Fruit fly (Drosophila melanogaster): ENCODE measurements around the gene Rhau.

The Rhau gene

dm6 chr2L:20794656-20795055, 36.9 kb upstream of the Rhau start:
- TF ChIP-seq Dll (optimal IDR thresholded peaks at IDR 0.05) (no peak), EcR (GFP tag; optimal IDR thresholded peaks at IDR 0.05) (no peak), psq (optimal IDR thresholded peaks at IDR 0.05) (no peak), usp (GFP tag; optimal IDR thresholded peaks at IDR 0.05) (no peak)

dm6 chr2L:20793881-20794280, 36.1 kb upstream of the Rhau start:
- TF ChIP-seq psq (optimal IDR thresholded peaks at IDR 0.05) (no peak), CG8478 (optimal IDR thresholded peaks at IDR 0.05) (no peak), Dll (optimal IDR thresholded peaks at IDR 0.05) (no peak), pan (optimal IDR thresholded peaks at IDR 0.05) (no peak), EcR (GFP tag; optimal IDR thresholded peaks at IDR 0.05) (no peak), usp (GFP tag; optimal IDR thresholded peaks at IDR 0.05) (no peak)

dm6 chr2L:20792988-20793544, 35.3 kb upstream of the Rhau start:
- no peak for TF ChIP-seq psq (optimal IDR thresholded peaks at IDR 0.05)

dm6 chr2L:20792521-20792920, 34.7 kb upstream of the Rhau start:
- TF ChIP-seq usp (GFP tag; optimal IDR thresholded peaks at IDR 0.05): no peak
- no peak for TF ChIP-seq psq (optimal IDR thresholded peaks at IDR 0.05)
- no peak for TF ChIP-seq pan (optimal IDR thresholded peaks at IDR 0.05)
- TF ChIP-seq Dll (optimal IDR thresholded peaks at IDR 0.05): no peak
- no peak for TF ChIP-seq EcR (GFP tag; optimal IDR thresholded peaks at IDR 0.05)
- no peak for TF ChIP-seq CG8478 (optimal IDR thresholded peaks at IDR 0.05)

DNA sequence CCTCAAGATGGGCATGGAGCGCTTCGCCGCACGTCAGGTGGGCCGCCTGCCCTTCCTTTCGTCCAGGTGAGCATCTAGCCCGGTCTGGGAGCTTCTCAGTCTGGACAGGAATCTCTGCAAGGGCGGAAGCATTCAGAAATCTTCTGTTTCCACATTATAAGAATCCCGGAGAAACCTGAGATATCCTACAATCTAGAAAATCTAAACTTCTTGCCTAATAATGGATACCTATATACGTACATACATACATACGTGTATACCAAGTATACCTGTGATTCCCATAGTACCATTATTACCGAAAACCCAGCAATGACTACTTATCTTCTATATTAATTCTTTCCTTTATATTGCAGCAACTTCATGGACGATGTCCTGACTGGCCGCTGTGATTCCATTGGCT, 30.3 kb upstream of the Rhau start:
- TF ChIP-seq EcR (GFP tag; optimal IDR thresholded peaks at IDR 0.05) (no peak), CG8478 (optimal IDR thresholded peaks at IDR 0.05) (no peak), psq (optimal IDR thresholded peaks at IDR 0.05) (no peak), Dll (optimal IDR thresholded peaks at IDR 0.05) (no peak), usp (GFP tag; optimal IDR thresholded peaks at IDR 0.05) (no peak)

DNA sequence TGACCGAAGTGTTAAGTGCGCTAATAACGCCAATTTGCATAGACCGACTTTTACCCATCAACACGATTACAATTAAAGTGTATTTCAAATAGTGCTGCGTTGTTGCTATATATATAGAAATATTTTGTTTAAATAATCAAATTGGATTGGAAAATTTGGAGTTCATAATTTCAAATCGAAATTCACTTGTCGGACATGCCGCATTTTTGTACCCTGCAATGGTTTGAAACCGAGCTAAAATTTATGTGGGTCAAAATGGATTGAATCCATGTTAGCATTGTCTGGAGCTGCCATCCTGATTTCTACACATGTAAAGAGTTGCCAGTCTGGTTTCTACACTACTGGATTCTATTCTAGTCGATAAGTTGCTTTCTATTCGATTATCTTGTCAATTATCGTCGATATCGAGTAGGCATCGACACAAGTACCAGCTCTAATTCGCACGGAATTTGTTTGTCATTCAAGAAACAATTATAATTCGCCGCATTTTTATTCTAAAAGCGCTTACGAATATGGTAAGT, 29.5 kb upstream of the Rhau start, which contains the start of gene Pomp:
TSS of gene Pomp (plus strand) at position 386 of the 521 bp plus-strand sequence.
- peak; percentile 24 for TF ChIP-seq psq (optimal IDR thresholded peaks at IDR 0.05)
- TF ChIP-seq pan (optimal IDR thresholded peaks at IDR 0.05): peak; percentile 78
- TF ChIP-seq Dll (optimal IDR thresholded peaks at IDR 0.05): no peak

DNA sequence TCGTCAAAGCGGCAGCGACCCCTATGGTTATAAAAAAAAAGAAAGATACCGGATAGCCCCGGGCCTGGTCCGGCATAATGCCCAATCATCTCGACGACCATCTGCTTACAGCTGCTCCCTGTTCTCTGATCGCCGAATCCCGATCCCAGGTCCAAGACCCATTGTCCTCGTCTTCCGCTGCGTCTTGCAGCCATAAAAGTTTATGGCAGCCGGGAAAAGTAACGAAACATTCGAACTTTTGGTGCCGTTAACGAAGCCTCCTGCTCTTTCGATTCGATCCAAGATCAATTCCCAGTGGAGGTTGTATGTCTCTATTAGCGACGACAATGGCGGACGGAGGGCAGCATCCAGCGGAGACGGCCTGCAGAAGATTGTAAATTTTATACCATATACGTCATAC, 27.5 kb upstream of the Rhau start:
- no peak for TF ChIP-seq Dll (optimal IDR thresholded peaks at IDR 0.05)
- no peak for TF ChIP-seq pan (optimal IDR thresholded peaks at IDR 0.05)
- no peak for TF ChIP-seq psq (optimal IDR thresholded peaks at IDR 0.05)
- no peak for TF ChIP-seq EcR (GFP tag; optimal IDR thresholded peaks at IDR 0.05)
- no peak for TF ChIP-seq usp (GFP tag; optimal IDR thresholded peaks at IDR 0.05)
- no peak for TF ChIP-seq CG8478 (optimal IDR thresholded peaks at IDR 0.05)

- TF ChIP-seq EcR (GFP tag; optimal IDR thresholded peaks at IDR 0.05) (no peak), usp (GFP tag; optimal IDR thresholded peaks at IDR 0.05) (no peak), Dll (optimal IDR thresholded peaks at IDR 0.05) (no peak), CG8478 (optimal IDR thresholded peaks at IDR 0.05) (no peak), pan (optimal IDR thresholded peaks at IDR 0.05) (no peak), psq (optimal IDR thresholded peaks at IDR 0.05) (no peak)
Observed at dm6 chr2L:20783908-20784307, 26.1 kb upstream of the Rhau start.

DNA sequence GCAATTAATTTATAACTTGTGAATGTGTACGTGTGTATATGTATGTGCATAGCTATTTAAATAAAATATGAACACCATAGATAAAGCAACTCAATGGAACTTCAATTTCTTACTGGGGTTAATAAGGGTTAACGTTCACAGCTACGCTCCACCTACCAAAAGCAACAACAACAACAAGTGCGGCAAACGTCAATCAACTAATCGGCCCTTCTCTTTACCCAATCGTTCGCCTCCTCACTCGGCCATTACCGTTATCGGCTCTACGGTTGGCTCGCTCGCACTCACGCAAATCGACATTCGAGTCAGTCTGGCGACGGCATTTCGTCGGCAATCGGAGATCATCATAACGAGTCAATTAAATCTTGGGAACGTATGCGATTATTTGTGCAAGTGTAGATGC, 25.3 kb upstream of the Rhau start:
- TF ChIP-seq Dll (optimal IDR thresholded peaks at IDR 0.05) (peak; percentile 55), psq (optimal IDR thresholded peaks at IDR 0.05) (no peak), usp (GFP tag; optimal IDR thresholded peaks at IDR 0.05) (no peak), EcR (GFP tag; optimal IDR thresholded peaks at IDR 0.05) (no peak), pan (optimal IDR thresholded peaks at IDR 0.05) (no peak), CG8478 (optimal IDR thresholded peaks at IDR 0.05) (no peak)

DNA sequence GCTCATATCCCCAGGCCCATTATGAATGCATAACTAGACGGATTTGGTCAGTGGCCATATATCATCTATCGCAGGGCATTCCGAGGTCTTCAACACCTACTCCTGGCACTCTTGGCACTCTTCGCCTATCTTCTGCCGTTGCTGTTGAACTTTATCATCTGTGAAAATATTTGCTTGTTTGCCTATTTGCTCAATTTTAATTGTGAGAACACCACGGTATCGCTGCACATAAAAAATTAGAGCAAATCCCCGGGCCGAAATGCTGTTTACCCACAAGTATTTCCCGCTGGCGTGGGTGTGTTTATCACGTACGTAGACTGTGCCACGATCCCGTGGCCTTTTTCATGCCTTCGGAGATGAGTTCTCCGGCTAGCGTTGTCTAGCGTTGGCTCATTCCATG, 23.0 kb upstream of the Rhau start:
- no peak for TF ChIP-seq EcR (GFP tag; optimal IDR thresholded peaks at IDR 0.05)
- TF ChIP-seq usp (GFP tag; optimal IDR thresholded peaks at IDR 0.05): no peak
- TF ChIP-seq CG8478 (optimal IDR thresholded peaks at IDR 0.05): no peak
- no peak for TF ChIP-seq Dll (optimal IDR thresholded peaks at IDR 0.05)
- no peak for TF ChIP-seq psq (optimal IDR thresholded peaks at IDR 0.05)
- TF ChIP-seq pan (optimal IDR thresholded peaks at IDR 0.05): no peak

dm6 chr2L:20778380-20778779, 20.6 kb upstream of the Rhau start:
- TF ChIP-seq Dll (optimal IDR thresholded peaks at IDR 0.05): no peak
- no peak for TF ChIP-seq usp (GFP tag; optimal IDR thresholded peaks at IDR 0.05)
- no peak for TF ChIP-seq CG8478 (optimal IDR thresholded peaks at IDR 0.05)
- TF ChIP-seq pan (optimal IDR thresholded peaks at IDR 0.05): no peak
- TF ChIP-seq EcR (GFP tag; optimal IDR thresholded peaks at IDR 0.05): no peak
- TF ChIP-seq psq (optimal IDR thresholded peaks at IDR 0.05): no peak

dm6 chr2L:20776940-20777502, 19.2 kb upstream of the Rhau start:
- TF ChIP-seq pan (optimal IDR thresholded peaks at IDR 0.05) (no peak), Dll (optimal IDR thresholded peaks at IDR 0.05) (no peak), psq (optimal IDR thresholded peaks at IDR 0.05) (no peak), usp (GFP tag; optimal IDR thresholded peaks at IDR 0.05) (no peak), EcR (GFP tag; optimal IDR thresholded peaks at IDR 0.05) (no peak), CG8478 (optimal IDR thresholded peaks at IDR 0.05) (no peak)

DNA sequence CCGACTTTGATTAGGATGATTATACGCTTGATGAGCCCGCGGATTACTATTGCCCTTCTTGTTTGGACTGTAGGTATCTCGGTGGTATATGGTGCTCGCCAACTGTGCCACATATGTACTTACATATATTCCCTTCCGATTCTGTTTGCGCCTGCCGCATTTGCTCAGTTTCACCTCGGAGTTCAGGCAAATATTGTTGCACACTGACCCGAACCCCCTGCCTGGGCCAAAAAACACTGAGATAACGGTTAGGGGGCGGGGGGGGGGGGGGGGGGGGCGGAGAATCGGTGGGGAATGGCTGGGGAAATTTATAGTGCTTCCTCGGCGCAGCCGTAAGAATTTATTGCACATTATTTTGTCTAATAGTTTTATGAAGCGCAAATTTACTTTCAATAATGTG, 18.2 kb upstream of the Rhau start:
- TF ChIP-seq pan (optimal IDR thresholded peaks at IDR 0.05) (no peak), EcR (GFP tag; optimal IDR thresholded peaks at IDR 0.05) (no peak), CG8478 (optimal IDR thresholded peaks at IDR 0.05) (no peak), Dll (optimal IDR thresholded peaks at IDR 0.05) (no peak), usp (GFP tag; optimal IDR thresholded peaks at IDR 0.05) (no peak), psq (optimal IDR thresholded peaks at IDR 0.05) (no peak)
